Fruit fly (Drosophila melanogaster): Measurements from ENCODE around the gene eIF2D.

Gene eIF2D

DNA sequence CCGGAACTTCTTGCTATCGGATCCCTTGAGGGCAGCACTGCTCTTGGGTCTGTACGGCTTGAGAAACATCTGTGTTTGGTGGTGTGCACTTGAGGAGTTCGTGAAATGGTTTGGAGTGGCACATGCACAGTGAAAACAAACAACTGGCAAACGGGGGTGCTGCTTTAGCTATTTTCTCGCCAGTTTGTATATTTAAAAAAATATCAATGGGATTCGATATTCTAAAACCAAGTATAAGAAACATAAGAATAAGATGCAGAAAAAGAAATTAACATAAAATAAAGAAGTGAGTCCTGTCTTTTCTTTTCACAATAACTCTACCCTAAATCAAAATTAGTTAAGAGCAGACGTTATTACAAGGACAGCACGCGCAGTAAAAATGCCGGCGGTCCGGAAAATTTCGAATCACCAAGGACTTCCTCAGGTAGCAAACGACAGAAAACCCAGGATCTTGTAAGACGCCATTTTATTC lies at the start of gene eIF2D:
Gene eIF2D, minus strand, starts transcription at position 174 of the 472 bp plus-strand sequence.
- TF ChIP-seq CG8478 (optimal IDR thresholded peaks at IDR 0.05) (no peak), CTCF (optimal IDR thresholded peaks at IDR 0.05) (no peak)

- TF ChIP-seq CG8478 (optimal IDR thresholded peaks at IDR 0.05): no peak
- no peak for TF ChIP-seq CTCF (optimal IDR thresholded peaks at IDR 0.05)
Measured at dm6 chr3R:29199807-29200693, 48.5 kb upstream of the eIF2D start, which contains the start of gene CG11899. Gene CG11899 (plus strand): TSS chr3R:29200454.

DNA sequence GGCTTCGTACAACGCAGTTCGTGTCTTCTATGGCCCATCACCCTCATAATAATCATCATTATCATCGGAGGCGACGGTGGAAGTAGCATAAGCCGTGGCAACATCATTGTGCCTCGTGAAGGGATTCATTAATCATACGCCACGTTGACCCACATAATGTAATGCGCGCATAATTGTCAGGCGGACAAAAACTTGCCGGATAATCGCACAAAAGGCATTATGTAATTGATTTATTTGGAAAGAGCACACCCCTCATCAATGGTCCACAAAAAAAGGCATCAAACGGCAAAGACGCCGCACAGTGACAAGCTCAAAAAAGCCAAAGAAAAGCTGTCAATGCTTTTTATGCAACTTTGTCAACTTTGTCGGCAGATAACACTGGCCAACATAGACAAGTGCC lies 46.7 kb upstream of the eIF2D start:
- TF ChIP-seq CTCF (optimal IDR thresholded peaks at IDR 0.05) (no peak), CG8478 (optimal IDR thresholded peaks at IDR 0.05) (no peak)

DNA sequence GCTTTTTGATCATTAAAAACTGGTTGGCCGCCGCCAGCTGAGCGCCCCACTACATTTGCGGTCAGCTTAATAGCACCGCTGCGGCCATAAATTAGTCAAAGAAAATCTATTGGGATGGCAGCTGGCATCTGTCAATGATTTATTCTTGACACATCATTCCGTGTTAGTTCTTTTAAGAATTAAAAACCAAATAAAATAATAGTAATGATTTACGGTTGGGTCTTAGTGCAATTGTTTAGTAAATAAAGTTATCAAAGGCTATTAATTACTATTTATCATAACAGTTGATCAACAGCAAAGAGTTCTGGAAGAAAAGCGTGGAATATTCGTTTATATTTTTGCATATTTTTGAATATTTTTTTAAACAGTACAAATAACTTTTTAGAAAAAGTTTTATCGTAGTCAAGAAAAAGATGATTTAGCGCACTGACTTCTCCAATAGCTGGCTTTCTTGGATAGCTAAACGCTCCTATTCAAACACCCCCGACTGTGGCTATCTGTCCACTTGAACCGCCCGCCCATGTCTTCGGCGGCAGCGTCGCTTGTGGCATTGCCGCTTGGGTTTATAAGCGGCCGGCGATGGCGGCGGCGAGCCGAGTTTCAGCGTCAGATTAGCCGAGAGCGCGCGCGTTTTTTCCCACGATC lies 45.5 kb upstream of the eIF2D start, which contains the start of gene CG14515:
Gene CG14515, plus strand, starts transcription at position 590 of the 645 bp plus-strand sequence.
- TF ChIP-seq CG8478 (optimal IDR thresholded peaks at IDR 0.05) (no peak), CTCF (optimal IDR thresholded peaks at IDR 0.05) (no peak)

dm6 chr3R:29194957-29195356 lies 43.4 kb upstream of the eIF2D start, which contains the start of gene jus:
Gene jus (minus strand): TSS chr3R:29194994.
- TF ChIP-seq CTCF (optimal IDR thresholded peaks at IDR 0.05) (no peak), CG8478 (optimal IDR thresholded peaks at IDR 0.05) (no peak)

- TF ChIP-seq CG8478 (optimal IDR thresholded peaks at IDR 0.05): no peak
- TF ChIP-seq CTCF (optimal IDR thresholded peaks at IDR 0.05): no peak
Measured at dm6 chr3R:29190984-29191383, 39.4 kb upstream of the eIF2D start.

DNA sequence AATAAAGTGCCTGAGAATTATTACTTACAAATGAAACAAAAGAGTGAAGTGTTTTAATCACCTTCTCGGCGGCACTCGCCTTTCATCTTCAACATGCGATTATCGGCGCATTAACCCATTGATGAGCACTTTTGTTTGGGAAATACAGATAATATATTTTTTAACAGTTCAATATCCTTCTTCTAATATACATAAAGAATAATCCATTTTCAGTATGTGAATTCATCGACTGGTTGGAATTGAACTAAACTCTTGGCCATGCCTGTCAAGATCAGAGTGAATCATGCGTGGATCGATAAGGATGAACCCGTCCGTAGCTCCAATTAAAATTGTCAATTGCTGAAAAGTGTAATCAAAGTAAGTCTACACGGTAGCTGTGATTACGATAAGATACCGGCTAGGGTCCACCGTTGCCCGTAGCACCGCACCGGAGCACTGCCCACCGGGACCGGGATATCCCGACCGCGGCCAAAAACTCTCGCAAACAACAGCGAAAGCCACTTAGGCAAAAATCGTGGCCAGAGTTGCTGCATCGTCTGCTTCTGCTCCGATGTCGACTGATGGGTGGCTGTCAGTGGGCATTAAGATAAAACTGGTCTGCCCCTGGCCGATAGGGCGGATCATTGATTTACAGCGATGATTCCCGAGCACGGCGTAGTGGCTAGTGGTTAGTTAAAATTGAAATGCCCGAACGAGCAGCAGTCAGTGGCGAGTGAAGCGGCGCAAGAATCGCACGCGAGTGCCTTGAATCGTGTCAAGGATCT lies 13.5 kb upstream of the eIF2D start, which contains the start of gene CG11898:
Gene CG11898, plus strand, starts transcription at position 714 of the 764 bp plus-strand sequence.
- TF ChIP-seq CG8478 (optimal IDR thresholded peaks at IDR 0.05) (no peak), CTCF (optimal IDR thresholded peaks at IDR 0.05) (no peak)

- TF ChIP-seq CG8478 (optimal IDR thresholded peaks at IDR 0.05) (no peak), CTCF (optimal IDR thresholded peaks at IDR 0.05) (no peak)
Measured at dm6 chr3R:29159620-29160019, 8.0 kb upstream of the eIF2D start.

DNA sequence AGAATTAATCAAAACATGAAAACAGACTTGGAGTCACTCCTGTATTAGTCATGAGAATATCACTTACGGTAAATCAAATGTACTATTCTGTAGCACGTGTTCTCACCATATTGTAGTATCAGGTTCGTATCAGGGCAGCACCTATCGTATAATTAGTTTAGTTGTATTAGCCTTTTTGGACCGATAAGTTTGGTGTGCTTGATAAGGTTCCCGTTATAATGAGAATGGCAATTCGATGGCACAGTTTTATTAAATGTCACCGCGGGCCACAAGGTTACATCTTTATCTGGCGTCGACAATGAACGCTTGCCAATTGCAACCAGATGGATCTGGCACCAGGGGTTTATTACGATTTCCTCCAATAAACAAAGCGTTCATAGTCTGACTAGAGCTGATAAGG lies 7.1 kb upstream of the eIF2D start:
- TF ChIP-seq CTCF (optimal IDR thresholded peaks at IDR 0.05) (no peak), CG8478 (optimal IDR thresholded peaks at IDR 0.05) (no peak)

dm6 chr3R:29157418-29158398 lies 6.1 kb upstream of the eIF2D start, which contains the start of gene rdog:
Gene rdog (plus strand): TSS chr3R:29158122.
- TF ChIP-seq CTCF (optimal IDR thresholded peaks at IDR 0.05) (no peak), CG8478 (optimal IDR thresholded peaks at IDR 0.05) (no peak)

dm6 chr3R:29153197-29153644 lies 1.6 kb upstream of the eIF2D start, which contains the start of the genes Slbp and Rpn2:
Gene Slbp (minus strand): TSS chr3R:29153266.
Gene Rpn2 (plus strand): TSS chr3R:29153524.
- TF ChIP-seq CTCF (optimal IDR thresholded peaks at IDR 0.05): no peak
- no peak for TF ChIP-seq CG8478 (optimal IDR thresholded peaks at IDR 0.05)

dm6 chr3R:29148072-29148471 lies 3.5 kb downstream of the eIF2D start, which contains the start of the genes CG11882 and Pglym78:
Gene CG11882 (minus strand): TSS chr3R:29148172.
Gene Pglym78 (plus strand): TSS chr3R:29148248.
- peak; percentile 53 to 69 for TF ChIP-seq CTCF (optimal IDR thresholded peaks at IDR 0.05)
- TF ChIP-seq CG8478 (optimal IDR thresholded peaks at IDR 0.05): no peak

dm6 chr3R:29146710-29147109 lies 4.9 kb downstream of the eIF2D start, which contains the start of gene CG14511:
Gene CG14511 (minus strand): TSS chr3R:29146893.
- no peak for TF ChIP-seq CG8478 (optimal IDR thresholded peaks at IDR 0.05)
- TF ChIP-seq CTCF (optimal IDR thresholded peaks at IDR 0.05): no peak
